Worm (Caenorhabditis elegans): ENCODE results near the gene F02D10.3.

F02D10.3 gene

ce11 chrX:13411306-13411705, 51.1 kb downstream of the F02D10.3 start:
- TF ChIP-seq B0261.1 (tag; optimal IDR thresholded peaks at IDR 0.05) (no peak), ztf-22 (GFP tag; optimal IDR thresholded peaks at IDR 0.05) (no peak), pha-4 (tag; optimal IDR thresholded peaks at IDR 0.05) (no peak), cebp-2 (GFP tag; IDR thresholded peaks at IDR 0.05) (no peak), hsf-1 (GFP tag; IDR thresholded peaks at IDR 0.05) (no peak)

ce11 chrX:13409543-13409942, 52.9 kb downstream of the F02D10.3 start, which contains the start of the genes cyp-13B1 and C29F7.1:
TSS of gene cyp-13B1 (minus strand) at chrX:13409643.
TSS of gene C29F7.1 (plus strand) at chrX:13409936.
- TF ChIP-seq F22D6.2 (tag; optimal IDR thresholded peaks at IDR 0.05) (no peak), ztf-28 (GFP tag; IDR thresholded peaks at IDR 0.05) (no peak), K12H6.12 (tag; optimal IDR thresholded peaks at IDR 0.05) (no peak), xnd-1 (tag; optimal IDR thresholded peaks at IDR 0.05) (no peak), tbx-9 (tag; optimal IDR thresholded peaks at IDR 0.05; ENCODE audit: borderline replicate concordance) (no peak), let-607 (tag; optimal IDR thresholded peaks at IDR 0.05) (no peak), sdz-38 (tag; optimal IDR thresholded peaks at IDR 0.05) (no peak), snpc-1.1 (tag; optimal IDR thresholded peaks at IDR 0.05; ENCODE audit: insufficient read depth) (no peak), snpc-1.3 (tag; optimal IDR thresholded peaks at IDR 0.05; ENCODE audit: insufficient read depth) (no peak), F39B2.1 (GFP tag; IDR thresholded peaks at IDR 0.05) (no peak), ztf-3 (GFP tag; optimal IDR thresholded peaks at IDR 0.05) (no peak), attf-6 (GFP tag; IDR thresholded peaks at IDR 0.05) (no peak)
